Fruit fly (Drosophila melanogaster): ENCODE results near the gene Scgbeta.

Gene Scgbeta

dm6 chr3R:12443769-12444168 is 21.5 kb upstream of the Scgbeta start:
- TF ChIP-seq CTCF (optimal IDR thresholded peaks at IDR 0.05), result no peak
- no peak for TF ChIP-seq CG8478 (optimal IDR thresholded peaks at IDR 0.05)

- TF ChIP-seq CTCF (optimal IDR thresholded peaks at IDR 0.05) (no peak), CG8478 (optimal IDR thresholded peaks at IDR 0.05) (no peak)
These were observed 20.6 kb upstream of the Scgbeta start for dm6 chr3R:12442601-12443533.

dm6 chr3R:12441008-12441606 is 18.9 kb upstream of the Scgbeta start:
- TF ChIP-seq CG8478 (optimal IDR thresholded peaks at IDR 0.05), result no peak
- no peak for TF ChIP-seq CTCF (optimal IDR thresholded peaks at IDR 0.05)

dm6 chr3R:12439401-12440143 is 17.3 kb upstream of the Scgbeta start, which contains the start of gene Desat1:
Desat1 (plus strand) TSS chr3R:12439600.
- TF ChIP-seq CTCF (optimal IDR thresholded peaks at IDR 0.05) (peak in 1 of 2 experiments; percentile 5), CG8478 (optimal IDR thresholded peaks at IDR 0.05) (no peak)

DNA sequence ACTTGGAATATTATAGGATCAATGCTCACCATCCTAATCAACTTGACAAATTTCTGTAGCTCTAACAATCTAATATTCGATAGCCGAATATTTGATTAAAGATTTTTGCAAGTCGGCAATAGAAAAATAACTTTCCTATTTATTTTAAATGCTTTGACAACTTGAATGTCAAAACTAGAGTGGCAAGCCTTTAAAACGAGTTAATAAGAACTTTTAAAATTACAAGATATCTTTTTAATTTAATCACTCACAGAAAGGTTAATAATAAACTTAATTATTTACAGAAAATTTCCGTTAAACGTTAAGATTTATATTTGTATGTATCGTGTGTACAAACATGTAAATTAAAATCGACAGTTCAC is 16.8 kb upstream of the Scgbeta start, which contains the start of the genes CG17207 and CG46427:
Gene CG17207 (minus strand): TSS at position 101 of the 362 bp plus-strand sequence.
Gene CG46427 (minus strand): TSS at position 101 of the 362 bp plus-strand sequence.
- TF ChIP-seq CTCF (optimal IDR thresholded peaks at IDR 0.05) (no peak), CG8478 (optimal IDR thresholded peaks at IDR 0.05) (no peak)

dm6 chr3R:12435948-12436347 is 13.7 kb upstream of the Scgbeta start, which contains the start of gene Desat2:
Desat2 (plus strand) TSS chr3R:12436248.
- TF ChIP-seq CTCF (optimal IDR thresholded peaks at IDR 0.05), result no peak
- no peak for TF ChIP-seq CG8478 (optimal IDR thresholded peaks at IDR 0.05)

DNA sequence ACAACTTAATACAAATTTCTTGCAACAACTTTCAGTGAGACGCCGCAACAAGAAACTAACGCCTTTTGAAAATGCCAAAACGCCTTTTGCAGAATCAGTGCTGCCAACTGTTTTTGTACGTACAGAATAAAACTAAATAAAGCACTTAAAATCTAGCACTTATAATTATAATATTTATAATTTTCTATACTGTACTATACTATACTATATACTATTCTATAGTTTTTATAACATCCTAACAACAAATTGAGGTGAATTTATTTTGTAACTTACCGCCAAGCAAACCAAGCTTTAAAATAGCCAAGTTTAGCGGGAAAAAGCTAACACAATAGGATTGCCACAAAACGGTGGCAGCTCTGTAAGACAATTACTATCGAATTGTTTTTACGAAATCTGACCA is 11.5 kb upstream of the Scgbeta start, which contains the start of the genes Aos1 and Srlp:
Gene Aos1 (minus strand): TSS at position 59 of the 400 bp plus-strand sequence.
Gene Srlp (plus strand): TSS at position 335 of the 400 bp plus-strand sequence.
- TF ChIP-seq CTCF (optimal IDR thresholded peaks at IDR 0.05) (no peak), CG8478 (optimal IDR thresholded peaks at IDR 0.05) (no peak)

dm6 chr3R:12431030-12431489 is 8.8 kb upstream of the Scgbeta start, which contains the start of gene Prosalpha2:
Prosalpha2 (plus strand) TSS chr3R:12431321.
- no peak for TF ChIP-seq CG8478 (optimal IDR thresholded peaks at IDR 0.05)
- TF ChIP-seq CTCF (optimal IDR thresholded peaks at IDR 0.05), result no peak

DNA sequence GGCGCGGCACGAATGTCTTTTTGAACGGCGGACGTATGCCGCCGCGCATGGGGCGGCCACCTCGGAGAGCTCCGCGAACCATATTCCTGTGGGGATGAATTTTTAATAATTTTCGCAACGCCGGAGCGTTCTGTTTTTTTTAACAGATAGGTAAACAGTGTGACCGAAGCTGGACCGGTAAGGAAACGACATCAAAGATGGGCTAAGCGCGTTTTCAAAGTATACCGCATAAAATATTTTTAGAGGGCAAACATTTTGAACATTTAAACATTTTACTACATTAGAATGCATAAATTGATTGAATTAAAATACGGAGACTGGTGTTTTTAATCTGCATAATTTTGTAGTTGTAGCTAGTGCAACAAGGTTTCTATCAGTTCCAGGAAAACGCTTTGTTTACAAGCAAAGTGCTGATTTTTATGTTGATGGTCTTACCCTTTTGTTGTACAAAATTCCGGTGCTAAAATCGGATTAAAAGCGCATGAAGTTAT is 6.9 kb upstream of the Scgbeta start, which contains the start of the genes CG5641 and CG5245:
Gene CG5641 (minus strand): TSS at position 163 of the 491 bp plus-strand sequence.
Gene CG5245 (plus strand): TSS at position 441 of the 491 bp plus-strand sequence.
- TF ChIP-seq CG8478 (optimal IDR thresholded peaks at IDR 0.05), result no peak
- TF ChIP-seq CTCF (optimal IDR thresholded peaks at IDR 0.05), result no peak

DNA sequence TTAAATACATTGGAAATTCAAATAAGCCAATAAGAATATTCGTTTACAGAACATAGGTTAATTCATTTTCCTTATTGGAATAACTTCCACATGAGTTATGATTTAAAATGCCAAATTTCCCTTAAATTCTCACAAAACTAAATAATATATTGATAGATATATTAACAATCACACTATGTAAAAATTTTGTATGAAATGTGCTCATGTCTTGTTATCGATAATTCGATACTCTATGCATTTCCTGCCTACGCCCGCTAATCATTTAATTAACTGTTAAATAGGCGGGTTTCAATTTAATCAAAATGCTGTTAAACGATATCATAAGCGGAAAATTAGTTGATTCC is 4.1 kb upstream of the Scgbeta start, which contains the start of gene NANS:
Gene NANS (plus strand): TSS at position 269 of the 344 bp plus-strand sequence.
- TF ChIP-seq CTCF (optimal IDR thresholded peaks at IDR 0.05) (no peak), CG8478 (optimal IDR thresholded peaks at IDR 0.05) (no peak)

dm6 chr3R:12425510-12426309 is 3.5 kb upstream of the Scgbeta start, which contains the start of gene Pp1-87B:
Pp1-87B (minus strand) TSS chr3R:12425917.
- TF ChIP-seq CTCF (optimal IDR thresholded peaks at IDR 0.05) (peak in 1 of 2 experiments; percentile 12), CG8478 (optimal IDR thresholded peaks at IDR 0.05) (no peak)

DNA sequence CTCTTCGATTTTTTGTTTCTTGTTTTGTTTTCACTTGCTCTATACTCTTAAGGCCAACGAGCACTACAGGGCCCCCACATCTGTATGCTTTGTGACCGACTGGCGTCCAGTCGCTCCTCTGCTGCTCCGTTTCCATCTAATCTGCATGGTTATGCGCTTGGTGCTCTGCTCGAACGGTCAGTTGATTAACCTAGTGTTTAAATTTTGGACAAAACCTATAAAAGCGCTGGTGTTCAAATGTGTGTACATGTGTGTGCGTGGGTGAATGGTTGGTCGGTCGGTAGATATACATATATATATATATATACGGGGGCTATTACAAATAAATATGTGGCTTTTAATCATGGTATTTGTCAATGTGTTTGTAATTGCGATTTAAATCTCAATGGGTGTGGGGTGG is 1.8 kb upstream of the Scgbeta start:
- TF ChIP-seq CG8478 (optimal IDR thresholded peaks at IDR 0.05), result no peak
- no peak for TF ChIP-seq CTCF (optimal IDR thresholded peaks at IDR 0.05)

DNA sequence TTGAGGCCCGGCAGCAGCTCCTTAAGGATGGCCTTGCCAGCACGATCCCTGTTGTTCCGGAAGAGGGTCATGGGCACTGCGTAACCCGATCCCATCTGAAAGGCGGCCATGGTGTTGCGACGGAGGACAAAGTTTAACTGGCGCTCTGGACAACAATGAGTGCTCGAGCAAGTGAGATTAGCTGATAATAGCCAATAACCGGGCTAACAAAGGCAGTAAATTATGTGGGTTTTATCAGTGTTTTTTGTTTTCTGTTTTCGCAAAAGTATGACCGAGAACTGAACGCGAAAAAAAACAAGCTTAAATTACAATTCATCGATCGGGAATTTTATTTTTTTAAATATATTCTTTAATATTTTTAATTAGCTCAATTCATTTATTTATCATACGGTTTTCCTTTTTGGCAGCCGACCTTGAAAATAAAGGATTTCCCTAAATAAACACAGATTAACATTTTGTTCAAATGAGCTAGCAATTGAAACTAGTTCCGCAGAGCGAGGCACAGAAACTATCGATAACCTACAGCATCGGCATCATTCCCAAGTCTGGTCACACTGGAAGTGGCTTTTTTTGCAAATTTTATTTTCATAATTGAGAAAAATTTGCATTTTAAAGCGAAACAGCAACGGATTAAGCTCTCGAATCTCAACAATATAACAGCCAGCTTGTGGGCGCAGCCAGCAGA is 8.8 kb downstream of the Scgbeta start, which contains the start of the genes Dip-C and pps:
Gene Dip-C (minus strand): TSS at position 486 of the 685 bp plus-strand sequence.
Gene pps (plus strand): TSS at position 555 of the 685 bp plus-strand sequence.
- no peak for TF ChIP-seq CG8478 (optimal IDR thresholded peaks at IDR 0.05)
- peak in 1 of 2 experiments; percentile 30 for TF ChIP-seq CTCF (optimal IDR thresholded peaks at IDR 0.05)

Measured in S2 (cell line).